Fruit fly (Drosophila melanogaster) whole organism, embryonic: ENCODE measurements around the gene CG13258.
A peak's percentile ranks its signal among the peaks of the same experiment; 100 is the strongest.

Experiments
- ATbp ChIP-seq: fragments of 200-800 bp; sonication (Bioruptor generic); optimal IDR thresholded peaks from 2 replicates; lab custom pipeline; 2017; ENCODE audit warnings: missing biosample characterization, mild to moderate bottlenecking, missing genetic modification characterization, missing genetic modification reagents
- Aef1 ChIP-seq: fragments of 200-800 bp; sonication (Bioruptor generic); IDR thresholded peaks from 3 replicates; pipeline ENCODE4 v1.3.6; 2022; ENCODE audit warnings: missing biosample characterization, missing genetic modification characterization
- Awh ChIP-seq: fragments of 200-800 bp; sonication (Bioruptor generic); IDR thresholded peaks from 2 replicates; pipeline ENCODE4, ENCODE4 v1.3.6; 2022; ENCODE audit warnings: missing biosample characterization, missing genetic modification characterization
- BtbVII ChIP-seq: fragments of 200-800 bp; sonication (Bioruptor generic); optimal IDR thresholded peaks from 3 replicates; lab custom pipeline; 2017; ENCODE audit warnings: missing biosample characterization, mild to moderate bottlenecking, missing genetic modification characterization
- Bteb2 ChIP-seq: fragments of 200-800 bp; sonication (Bioruptor generic); optimal IDR thresholded peaks from 2 replicates; lab custom pipeline; 2016; ENCODE audit warnings: missing biosample characterization, missing genetic modification characterization
- C15 ChIP-seq: fragments of 200-800 bp; sonication (Bioruptor generic); IDR thresholded peaks from 3 replicates; pipeline ENCODE4 v1.3.6; 2022; ENCODE audit warnings: missing biosample characterization, missing genetic modification characterization
- CG10321 ChIP-seq: fragments of 200-800 bp; sonication (Bioruptor generic); IDR thresholded peaks from 2 replicates; pipeline ENCODE4 v1.3.6; 2022; ENCODE audit warnings: missing biosample characterization, missing genetic modification characterization
- CG17328 ChIP-seq: fragments of 200-800 bp; sonication (Bioruptor generic); IDR thresholded peaks from 2 replicates; pipeline ENCODE4 v1.3.6; 2022; ENCODE audit warnings: missing biosample characterization, missing genetic modification characterization
- CG2199 ChIP-seq: fragments of 200-800 bp; sonication (Bioruptor generic); IDR thresholded peaks from 3 replicates; pipeline ENCODE4 v1.3.6; 2022; ENCODE audit warnings: missing biosample characterization, missing genetic modification characterization
- CG4360 ChIP-seq: fragments of 200-800 bp; sonication (Bioruptor generic); IDR thresholded peaks from 2 replicates; pipeline ENCODE4 v1.3.6; 2022; ENCODE audit warnings: missing biosample characterization, missing genetic modification characterization
- CG4617 ChIP-seq: fragments of 200-800 bp; sonication (Bioruptor generic); optimal IDR thresholded peaks from 3 replicates; lab custom pipeline; 2016; ENCODE audit warnings: missing biosample characterization, missing genetic modification characterization, borderline replicate concordance
- CG6272 ChIP-seq: fragments of 200-800 bp; sonication (Bioruptor generic); IDR thresholded peaks from 2 replicates; pipeline ENCODE4 v1.3.6; 2022; ENCODE audit warnings: missing biosample characterization, missing genetic modification characterization
- CG6854 ChIP-seq: fragments of 200-800 bp; sonication (Bioruptor generic); optimal IDR thresholded peaks from 3 replicates; lab custom pipeline; 2017; ENCODE audit warnings: missing biosample characterization, mild to moderate bottlenecking, missing genetic modification characterization
- CrebB ChIP-seq: fragments of 200-800 bp; sonication (Bioruptor generic); optimal IDR thresholded peaks from 3 replicates; lab custom pipeline; 2018; ENCODE audit warnings: missing biosample characterization, mild to moderate bottlenecking, missing genetic modification characterization
- Dfd ChIP-seq, 2 experiments: fragments of >200 bp; optimal IDR thresholded peaks; 2 replicates each; lab custom pipeline; 2017; ENCODE audit warnings: missing biosample characterization in 2 of 2, missing genetic modification characterization in 2 of 2
- Dip3 ChIP-seq: fragments of 200-800 bp; sonication (Bioruptor generic); optimal IDR thresholded peaks from 3 replicates; lab custom pipeline; 2016; ENCODE audit warnings: missing biosample characterization, missing genetic modification characterization
- Drgx ChIP-seq: fragments of 200-800 bp; sonication (Bioruptor generic); IDR thresholded peaks from 2 replicates; pipeline ENCODE4 v1.3.6; 2022; ENCODE audit warnings: missing biosample characterization, missing genetic modification characterization
- Ets65A ChIP-seq: fragments of 200-800 bp; sonication (Bioruptor generic); peaks from one replicate; lab custom pipeline; 2016; ENCODE audit warnings: missing biosample characterization, missing genetic modification characterization
- HLH3B ChIP-seq: fragments of 200-800 bp; sonication (Bioruptor generic); IDR thresholded peaks from 2 replicates; pipeline ENCODE4 v1.3.6; 2022; ENCODE audit warnings: missing biosample characterization, missing genetic modification characterization
- HmgZ ChIP-seq: fragments of 200-800 bp; sonication (Bioruptor generic); optimal IDR thresholded peaks from 2 replicates; lab custom pipeline; 2018; ENCODE audit warnings: missing biosample characterization, mild to moderate bottlenecking, missing genetic modification characterization
- Max ChIP-seq: fragments of 200-800 bp; sonication (Bioruptor generic); optimal IDR thresholded peaks from 2 replicates; lab custom pipeline; 2016; ENCODE audit warnings: missing biosample characterization, mild to moderate bottlenecking, missing genetic modification characterization
- Med ChIP-seq: fragments of 200-800 bp; sonication (Bioruptor generic); peaks from one replicate; lab custom pipeline; 2016; ENCODE audit warnings: missing biosample characterization, missing genetic modification characterization, mild to moderate bottlenecking, inconsistent platforms, moderate library complexity
- Meics ChIP-seq: fragments of 200-800 bp; sonication (Bioruptor generic); optimal IDR thresholded peaks from 2 replicates; lab custom pipeline; 2017; ENCODE audit warnings: missing biosample characterization, mild to moderate bottlenecking, missing genetic modification characterization
- Neu2 ChIP-seq: fragments of 200-800 bp; sonication (Bioruptor generic); optimal IDR thresholded peaks from 3 replicates; lab custom pipeline; 2016; ENCODE audit warnings: missing biosample characterization, missing genetic modification characterization, borderline replicate concordance
- Sry-β ChIP-seq: fragments of 200-800 bp; sonication (Bioruptor generic); optimal IDR thresholded peaks from 2 replicates; lab custom pipeline; 2018; ENCODE audit warnings: missing biosample characterization, mild to moderate bottlenecking, missing genetic modification characterization, moderate library complexity
- Vsx1 ChIP-seq: fragments of 200-800 bp; sonication (Bioruptor generic); optimal IDR thresholded peaks from 2 replicates; lab custom pipeline; 2017; ENCODE audit warnings: missing biosample characterization, mild to moderate bottlenecking, missing genetic modification characterization, missing genetic modification reagents
- abd-A ChIP-seq: fragments of 200-800 bp; sonication (Bioruptor generic); optimal IDR thresholded peaks from 3 replicates; lab custom pipeline; 2019; ENCODE audit warnings: missing biosample characterization, mild to moderate bottlenecking, missing genetic modification characterization, moderate library complexity
- chinmo ChIP-seq: fragments of 200-800 bp; sonication (Bioruptor generic); IDR thresholded peaks from 4 replicates; pipeline ENCODE4 v1.3.6; 2022; ENCODE audit warnings: missing biosample characterization, missing genetic modification characterization; ENCODE audit not compliant: partially characterized antibody
- chm ChIP-seq: fragments of 200-800 bp; sonication (Bioruptor generic); IDR thresholded peaks from 2 replicates; pipeline ENCODE4 v1.3.6; 2022; ENCODE audit warnings: missing biosample characterization, missing genetic modification characterization
- ci ChIP-seq: fragments of 200-800 bp; sonication (Bioruptor generic); IDR thresholded peaks from 3 replicates; pipeline ENCODE4 v1.3.6; 2022; ENCODE audit warnings: missing biosample characterization, missing genetic modification characterization
- crol ChIP-seq: fragments of 200-800 bp; sonication (Bioruptor generic); IDR thresholded peaks from 2 replicates; pipeline ENCODE4 v1.3.6; 2022; ENCODE audit warnings: missing biosample characterization, missing genetic modification characterization
- cwo ChIP-seq: fragments of 200-800 bp; sonication (Bioruptor generic); optimal IDR thresholded peaks from 3 replicates; lab custom pipeline; 2017; ENCODE audit warnings: missing biosample characterization, missing genetic modification characterization, mild to moderate bottlenecking, moderate library complexity, missing genetic modification reagents
- en ChIP-seq: fragments of 200-800 bp; sonication (Bioruptor generic); optimal IDR thresholded peaks from 2 replicates; lab custom pipeline; 2016; ENCODE audit warnings: missing biosample characterization, missing genetic modification characterization
- ewg ChIP-seq: fragments of 200-800 bp; sonication (Bioruptor generic); optimal IDR thresholded peaks from 3 replicates; lab custom pipeline; 2017; ENCODE audit warnings: mild to moderate bottlenecking, missing biosample characterization, missing genetic modification reagents, missing genetic modification characterization
- hth ChIP-seq: fragments of >200 bp; optimal IDR thresholded peaks from 2 replicates; lab custom pipeline; 2017; ENCODE audit warnings: inconsistent platforms
- kay ChIP-seq: fragments of 200-800 bp; sonication (Bioruptor generic); optimal IDR thresholded peaks from 2 replicates; lab custom pipeline; 2016; ENCODE audit warnings: missing biosample characterization, missing genetic modification characterization
- ken ChIP-seq: fragments of 200-800 bp; sonication (Bioruptor generic); IDR thresholded peaks from 3 replicates; pipeline ENCODE4 v1.3.6; 2022; ENCODE audit warnings: missing biosample characterization, missing genetic modification characterization
- lab ChIP-seq: fragments of 200-800 bp; sonication (Bioruptor generic); optimal IDR thresholded peaks from 3 replicates; lab custom pipeline; 2017; ENCODE audit warnings: missing biosample characterization, missing genetic modification characterization, mild to moderate bottlenecking, moderate library complexity, missing genetic modification reagents
- pb ChIP-seq: fragments of 200-800 bp; sonication (Bioruptor generic); optimal IDR thresholded peaks from 3 replicates; lab custom pipeline; 2016; ENCODE audit warnings: missing biosample characterization, missing genetic modification characterization
- phol ChIP-seq: fragments of 200-800 bp; sonication (Bioruptor generic); optimal IDR thresholded peaks from 3 replicates; lab custom pipeline; 2018; ENCODE audit warnings: missing biosample characterization, mild to moderate bottlenecking, missing genetic modification characterization, moderate library complexity
- pita ChIP-seq: fragments of 200-800 bp; sonication (Bioruptor generic); optimal IDR thresholded peaks from 2 replicates; lab custom pipeline; 2017; ENCODE audit warnings: missing biosample characterization, mild to moderate bottlenecking, missing genetic modification characterization
- prd ChIP-seq, 3 experiments: fragments of >200 bp in 2 of 3; fragments of 200-800 bp in 1 of 3; sonication (Bioruptor generic) in 1 of 3; optimal IDR thresholded peaks in 2 of 3; IDR thresholded peaks in 1 of 3; 2 replicates in 2 of 3; 3 replicates in 1 of 3; pipeline versions ENCODE4 v1.3.6 to Lab custom; 2017 to 2022; ENCODE audit warnings: missing biosample characterization in 1 of 3, missing genetic modification characterization in 1 of 3
- sd ChIP-seq: fragments of 200-800 bp; sonication (Bioruptor generic); optimal IDR thresholded peaks from 3 replicates; lab custom pipeline; 2018; ENCODE audit warnings: missing biosample characterization, mild to moderate bottlenecking, missing genetic modification characterization, moderate library complexity
- seq ChIP-seq: fragments of 200-800 bp; sonication (Bioruptor generic); IDR thresholded peaks from 2 replicates; pipeline ENCODE4 v1.3.6; 2022; ENCODE audit warnings: missing biosample characterization, missing genetic modification characterization
- sob ChIP-seq: fragments of 200-800 bp; sonication (Bioruptor generic); IDR thresholded peaks from 2 replicates; pipeline ENCODE4 v1.3.6; 2022; ENCODE audit warnings: missing biosample characterization, missing genetic modification characterization
- unpg ChIP-seq: fragments of 200-800 bp; sonication (Bioruptor generic); optimal IDR thresholded peaks from 3 replicates; lab custom pipeline; 2018; ENCODE audit warnings: missing biosample characterization, mild to moderate bottlenecking, missing genetic modification characterization, moderate library complexity
- yki ChIP-seq: fragments of >200 bp; optimal IDR thresholded peaks from 3 replicates; lab custom pipeline; 2018

CG13258 gene

dm6 chr2L:16317131-16317530 is 24.3 kb upstream of the CG13258 start (continued):
- TF ChIP-seq phol (no peak), Aef1 (no peak), Ets65A (peak; percentile 17), CG4617 (GFP tag; lab: Kevin White, UChicago) (no peak), prd (optimal IDR thresholded peaks at IDR 0.05; lab: Kevin White, UChicago) (no peak), prd (GFP tag; IDR thresholded peaks at IDR 0.05; lab: Robert Waterston, UW) (no peak), Dfd (GFP tag; optimal IDR thresholded peaks at IDR 0.05; lab: Kevin White, UChicago) (no peak), C15 (GFP tag; lab: Robert Waterston, UW) (no peak), ci (0 out of 3 replicates have a peak, but pooled peaks have one; percentile 23), pita (GFP tag; lab: Kevin White, UChicago) (no peak), crol (GFP tag; lab: Robert Waterston, UW) (0 out of 2 replicates have a peak, but pooled peaks have one; percentile 50), lab (GFP tag; lab: Kevin White, UChicago) (peak; percentile 1), seq (GFP tag; lab: Robert Waterston, UW) (0 out of 2 replicates have a peak, but pooled peaks have one; percentile 18), HmgZ (tag; lab: Kevin White, UChicago) (no peak), CrebB (tag; lab: Kevin White, UChicago) (no peak), CG6272 (no peak), Med (GFP tag; lab: Kevin White, UChicago) (peak; percentile 52), Neu2 (GFP tag; lab: Kevin White, UChicago) (no peak), kay (GFP tag; lab: Kevin White, UChicago) (no peak), Drgx (GFP tag; lab: Robert Waterston, UW) (no peak), HLH3B (GFP tag; lab: Robert Waterston, UW) (0 out of 2 replicates have a peak, but pooled peaks have one; percentile 16)

DNA sequence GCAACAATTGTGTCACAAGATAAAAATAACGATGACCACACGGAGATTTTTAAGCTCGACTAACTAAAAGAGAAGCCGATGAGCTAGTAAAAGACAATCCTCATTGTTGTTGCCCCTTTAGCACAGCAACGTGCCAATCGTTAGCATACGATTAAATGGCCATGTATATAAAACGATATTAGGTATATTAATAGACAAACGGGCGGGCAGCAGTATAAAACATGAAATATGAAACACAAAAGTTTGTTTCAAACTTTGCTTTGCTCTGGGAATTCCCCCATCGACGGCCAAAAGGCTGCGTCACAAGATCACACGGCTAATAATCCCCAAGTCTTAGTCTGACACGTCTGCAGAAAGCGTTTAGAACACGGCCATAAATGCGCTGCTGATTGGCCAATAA is 23.6 kb upstream of the CG13258 start:
- TF ChIP-seq CG2199 (GFP tag; lab: Robert Waterston, UW): 0 out of 3 replicates have a peak, but pooled peaks have one; percentile 50
- peak; percentile 64 for TF ChIP-seq Med (GFP tag; lab: Kevin White, UChicago)
- no peak for TF ChIP-seq CG17328 (GFP tag; lab: Robert Waterston, UW)
- TF ChIP-seq chinmo (GFP tag; lab: Robert Waterston, UW): 0 out of 4 replicates have a peak, but pooled peaks have one; percentile 17

DNA sequence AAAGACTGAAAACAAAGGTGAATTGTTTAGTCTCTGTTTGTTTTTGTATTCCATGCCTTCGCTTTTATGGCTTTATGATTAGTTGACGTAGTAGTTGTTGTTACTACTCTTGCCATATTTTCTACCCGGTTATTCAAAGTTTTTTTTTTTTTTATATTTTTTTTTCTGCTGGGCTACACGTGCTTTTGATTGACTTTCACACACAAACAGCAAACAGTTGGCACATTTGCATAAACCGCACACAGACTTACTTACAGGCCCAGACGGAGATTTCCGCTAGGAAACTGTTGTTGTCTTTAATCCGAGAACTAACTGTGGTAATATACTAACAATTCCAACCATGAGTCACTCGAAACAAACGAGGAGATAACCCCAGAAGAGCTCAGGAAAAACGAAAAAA is 23.0 kb upstream of the CG13258 start:
- no peak for TF ChIP-seq Max
- TF ChIP-seq ATbp (GFP tag; lab: Kevin White, UChicago): no peak
- no peak for TF ChIP-seq sd
- no peak for TF ChIP-seq Dip3 (GFP tag; lab: Kevin White, UChicago)
- TF ChIP-seq BtbVII (GFP tag; lab: Kevin White, UChicago): peak; percentile 12
- peak; percentile 77 for TF ChIP-seq cwo (GFP tag; lab: Kevin White, UChicago)
- TF ChIP-seq CG10321: no peak
- peak; percentile 50 for TF ChIP-seq Med (GFP tag; lab: Kevin White, UChicago)

- TF ChIP-seq Vsx1 (GFP tag; lab: Kevin White, UChicago) (no peak), pb (GFP tag; lab: Kevin White, UChicago) (no peak), Ets65A (peak; percentile 56), Meics (GFP tag; lab: Kevin White, UChicago) (peak; percentile 6), CG6854 (GFP tag; lab: Kevin White, UChicago) (peak; percentile 43), en (GFP tag; lab: Kevin White, UChicago) (no peak), Sry-β (GFP tag; lab: Kevin White, UChicago) (no peak), unpg (GFP tag; lab: Kevin White, UChicago) (no peak), sob (GFP tag; lab: Robert Waterston, UW) (peak; percentile 31; the same call in 1 of the 2 replicates), CG4360 (no peak), ewg (GFP tag; lab: Kevin White, UChicago) (no peak), HmgZ (tag; lab: Kevin White, UChicago) (peak; percentile 57), abd-A (tag; lab: Kevin White, UChicago) (peak; percentile 75), hth (lab: Kevin White, UChicago) (no peak), yki (lab: Kevin White, UChicago) (no peak), chm (peak; percentile 62; the same call in 1 of the 2 replicates), ken (GFP tag; lab: Robert Waterston, UW) (no peak), Awh (GFP tag; lab: Robert Waterston, UW) (no peak), chinmo (GFP tag; lab: Robert Waterston, UW) (peak; percentile 95), Bteb2 (GFP tag; lab: Kevin White, UChicago) (no peak), crol (GFP tag; lab: Robert Waterston, UW) (peak; percentile 92)
Measured at dm6 chr2L:16315027-16315426, 22.2 kb upstream of the CG13258 start.
